Fruit fly (Drosophila melanogaster): Measurements from ENCODE around the gene CG14857.

Gene CG14857

dm6 chr3R:14853767-14854191 lies 52.2 kb downstream of the CG14857 start (continued):
- no peak for TF ChIP-seq nmo (GFP tag; optimal IDR thresholded peaks at IDR 0.05)
- no peak for TF ChIP-seq HmgD (GFP tag; optimal IDR thresholded peaks at IDR 0.05)
- TF ChIP-seq Opbp (GFP tag; IDR thresholded peaks at IDR 0.05; ENCODE audit: partially characterized antibody) = peak; percentile 41; the same call in 2 of the 3 replicates
- peak; percentile 20 for TF ChIP-seq Myb (GFP tag; optimal IDR thresholded peaks at IDR 0.05)
- no peak for TF ChIP-seq BEAF-32 (GFP tag; optimal IDR thresholded peaks at IDR 0.05)
- TF ChIP-seq slbo (GFP tag; IDR thresholded peaks at IDR 0.05) = no peak
- TF ChIP-seq CG14965 (GFP tag; optimal IDR thresholded peaks at IDR 0.05; ENCODE audit: borderline replicate concordance) = no peak
- TF ChIP-seq CG15479 (GFP tag; optimal IDR thresholded peaks at IDR 0.05) = peak; percentile 57
- TF ChIP-seq onecut (GFP tag; IDR thresholded peaks at IDR 0.05) = peak; percentile 35
- no peak for TF ChIP-seq emc (GFP tag; optimal IDR thresholded peaks at IDR 0.05)
- no peak for TF ChIP-seq zf30C (GFP tag; optimal IDR thresholded peaks at IDR 0.05)
- TF ChIP-seq slou (GFP tag; optimal IDR thresholded peaks at IDR 0.05) = no peak
- TF ChIP-seq sd (tag; optimal IDR thresholded peaks at IDR 0.05) = peak; percentile 26
- TF ChIP-seq CG10431 (GFP tag; optimal IDR thresholded peaks at IDR 0.05) = peak; percentile 67
- peak; percentile 38 for TF ChIP-seq Hey (tag; optimal IDR thresholded peaks at IDR 0.05)
- TF ChIP-seq CG4424 (GFP tag; optimal IDR thresholded peaks at IDR 0.05) = no peak
- no peak for TF ChIP-seq CG31224 (GFP tag; IDR thresholded peaks at IDR 0.05)
- TF ChIP-seq bsh (GFP tag; optimal IDR thresholded peaks at IDR 0.05) = peak in 1 of 2 experiments; percentile 42
- peak; percentile 9 for TF ChIP-seq CG18011 (GFP tag; optimal IDR thresholded peaks at IDR 0.05)
- no peak for TF ChIP-seq lov (optimal IDR thresholded peaks at IDR 0.05)
- no peak for TF ChIP-seq lov (GFP tag; IDR thresholded peaks at IDR 0.05)
- peak; percentile 94 for TF ChIP-seq zen (tag; optimal IDR thresholded peaks at IDR 0.05)
- no peak for TF ChIP-seq zfh2 (GFP tag; optimal IDR thresholded peaks at IDR 0.05)
- TF ChIP-seq CG14710 (tag; optimal IDR thresholded peaks at IDR 0.05) = no peak
- TF ChIP-seq mirr (GFP tag; optimal IDR thresholded peaks at IDR 0.05) = peak; percentile 88
- TF ChIP-seq Nf-YB (GFP tag; optimal IDR thresholded peaks at IDR 0.05) = peak; percentile 34
- TF ChIP-seq Deaf1 (tag; optimal IDR thresholded peaks at IDR 0.05) = peak; percentile 87
- TF ChIP-seq TFAM (GFP tag; optimal IDR thresholded peaks at IDR 0.05) = no peak
- no peak for TF ChIP-seq H15 (GFP tag; IDR thresholded peaks at IDR 0.05)
- no peak for TF ChIP-seq CG12744 (GFP tag; optimal IDR thresholded peaks at IDR 0.05)
- no peak for TF ChIP-seq Dref (GFP tag; IDR thresholded peaks at IDR 0.05)
- no peak for TF ChIP-seq CG14667 (GFP tag; IDR thresholded peaks at IDR 0.05)
- TF ChIP-seq rib (GFP tag; IDR thresholded peaks at IDR 0.05) = 0 out of 2 replicates have a peak, but pooled peaks have one; percentile 48
- peak; percentile 63 for TF ChIP-seq CG17568 (GFP tag; optimal IDR thresholded peaks at IDR 0.05)
- TF ChIP-seq CG34376 (GFP tag; optimal IDR thresholded peaks at IDR 0.05) = peak; percentile 74
- 0 out of 2 replicates have a peak, but pooled peaks have one; percentile 12 for TF ChIP-seq crol (GFP tag; IDR thresholded peaks at IDR 0.05)
- TF ChIP-seq chm (GFP tag; IDR thresholded peaks at IDR 0.05) = peak; percentile 80; the same call in 1 of the 2 replicates
- TF ChIP-seq vvl (GFP tag; IDR thresholded peaks at IDR 0.05) = 0 out of 2 replicates have a peak, but pooled peaks have one; percentile 84
- no peak for TF ChIP-seq ttk (GFP tag; IDR thresholded peaks at IDR 0.05)
- TF ChIP-seq CG2202 (tag; optimal IDR thresholded peaks at IDR 0.05) = peak; percentile 21
- no peak for TF ChIP-seq twi (tag; optimal IDR thresholded peaks at IDR 0.05)
- TF ChIP-seq CG12391 (tag; optimal IDR thresholded peaks at IDR 0.05) = peak; percentile 33
- peak; percentile 85 for TF ChIP-seq pfk (GFP tag; optimal IDR thresholded peaks at IDR 0.05)
- TF ChIP-seq CG31441 (GFP tag; IDR thresholded peaks at IDR 0.05) = no peak; the same call in 1 of the 2 replicates
- no peak for TF ChIP-seq ap (GFP tag; IDR thresholded peaks at IDR 0.05)
- TF ChIP-seq CG2199 (GFP tag; IDR thresholded peaks at IDR 0.05) = peak; percentile 92; the same call in 1 of the 3 replicates
- TF ChIP-seq CG18599 (GFP tag; optimal IDR thresholded peaks at IDR 0.05) = peak; percentile 76
- TF ChIP-seq Bgb (GFP tag; IDR thresholded peaks at IDR 0.05; ENCODE audit: partially characterized antibody) = peak; percentile 22; the same call in 1 of the 2 replicates
- TF ChIP-seq GATAe (GFP tag; conservative IDR thresholded peaks at IDR 0.05) = no peak; the same call in 1 of the 2 replicates
- 0 out of 2 replicates have a peak, but pooled peaks have one; percentile 8 for TF ChIP-seq CG10959 (GFP tag; IDR thresholded peaks at IDR 0.05)

Measured in whole organism, embryonic.